Worm (Caenorhabditis elegans): ENCODE data around the gene Y102E9.6.

Gene Y102E9.6

ce11 chrIII:6740072-6740471 lies 3.6 kb upstream of the Y102E9.6 start:
- TF ChIP-seq nhr-76 (tag; optimal IDR thresholded peaks at IDR 0.05) (no peak), skn-1 (tag; optimal IDR thresholded peaks at IDR 0.05) (no peak), egl-27 (tag; optimal IDR thresholded peaks at IDR 0.05) (no peak), elt-3 (tag; optimal IDR thresholded peaks at IDR 0.05) (no peak), fkh-4 (tag; optimal IDR thresholded peaks at IDR 0.05; ENCODE audit: borderline replicate concordance) (peak; percentile 76), fkh-10 (GFP tag; optimal IDR thresholded peaks at IDR 0.05) (no peak), dsc-1 (tag; optimal IDR thresholded peaks at IDR 0.05) (peak; percentile 91), hpl-2 (GFP tag; optimal IDR thresholded peaks at IDR 0.05) (no peak), hlh-17 (GFP tag; optimal IDR thresholded peaks at IDR 0.05; ENCODE audit: borderline replicate concordance) (no peak), hlh-4 (tag; optimal IDR thresholded peaks at IDR 0.05) (no peak), efl-1 (optimal IDR thresholded peaks at IDR 0.05) (no peak), efl-1 (GFP tag; optimal IDR thresholded peaks at IDR 0.05 in 1 of 2) (peak in 1 of 2 experiments; percentile 25)

DNA sequence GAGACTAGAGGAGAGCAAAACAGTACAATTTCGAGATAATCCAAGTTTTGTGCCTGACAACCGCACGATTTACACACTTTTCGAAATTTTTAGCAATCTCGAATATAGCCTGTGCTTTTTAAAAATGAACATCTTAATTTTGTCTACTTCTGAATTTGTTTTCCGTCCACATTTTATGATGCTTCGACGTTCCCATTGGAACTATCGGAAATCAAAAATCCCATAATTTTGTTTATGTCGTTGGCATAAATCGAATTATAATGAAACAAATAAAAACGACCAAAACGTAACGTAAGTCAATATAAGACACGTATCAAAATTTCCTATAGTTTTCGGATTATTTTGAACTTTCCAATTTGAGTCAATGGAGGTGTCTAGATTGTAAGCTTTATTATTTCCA lies 505 bp upstream of the Y102E9.6 start, which contains the start of gene K07E12.2:
K07E12.2 (plus strand) TSS at position 301 of the 400 bp plus-strand sequence.
- TF ChIP-seq nhr-90 (tag; optimal IDR thresholded peaks at IDR 0.05; ENCODE audit: poor library complexity) (no peak), lin-35 (GFP tag; optimal IDR thresholded peaks at IDR 0.05) (no peak), aly-2 (tag; optimal IDR thresholded peaks at IDR 0.05) (no peak), swsn-7 (tag; optimal IDR thresholded peaks at IDR 0.05) (no peak), xbp-1 (tag; optimal IDR thresholded peaks at IDR 0.05) (no peak), nhr-12 (tag; optimal IDR thresholded peaks at IDR 0.05) (no peak), C04F5.9 (tag; optimal IDR thresholded peaks at IDR 0.05) (no peak), ztf-4 (tag; optimal IDR thresholded peaks at IDR 0.05) (no peak), ceh-8 (GFP tag; optimal IDR thresholded peaks at IDR 0.05) (no peak), nhr-11 (tag; optimal IDR thresholded peaks at IDR 0.05) (no peak), hlh-4 (tag; optimal IDR thresholded peaks at IDR 0.05) (no peak), nhr-71 (tag; optimal IDR thresholded peaks at IDR 0.05) (no peak), efl-3 (GFP tag; optimal IDR thresholded peaks at IDR 0.05) (no peak), pax-3 (tag; optimal IDR thresholded peaks at IDR 0.05) (no peak), nhr-85 (tag) (no peak), alr-1 (tag; optimal IDR thresholded peaks at IDR 0.05; ENCODE audit: borderline replicate concordance) (no peak), sptf-1 (tag; optimal IDR thresholded peaks at IDR 0.05) (no peak)

ce11 chrIII:6734420-6734819 lies 2.0 kb downstream of the Y102E9.6 start, which contains the start of gene Y102E9.3:
TSS of gene Y102E9.3 (minus strand) at chrIII:6734520.
- no peak for TF ChIP-seq mab-9 (GFP tag; IDR thresholded peaks at IDR 0.05)
- TF ChIP-seq ceh-8 (GFP tag; optimal IDR thresholded peaks at IDR 0.05), result no peak
- no peak for TF ChIP-seq alr-1 (tag; optimal IDR thresholded peaks at IDR 0.05; ENCODE audit: borderline replicate concordance)
- TF ChIP-seq fos-1 (tag; optimal IDR thresholded peaks at IDR 0.05), result no peak
- TF ChIP-seq pag-3 (tag; optimal IDR thresholded peaks at IDR 0.05; ENCODE audit: borderline replicate concordance, insufficient read depth), result no peak
- no peak for TF ChIP-seq egl-27 (tag; optimal IDR thresholded peaks at IDR 0.05)
- no peak for TF ChIP-seq lin-39 (tag; optimal IDR thresholded peaks at IDR 0.05)
- TF ChIP-seq C16A3.4 (tag; optimal IDR thresholded peaks at IDR 0.05), result no peak
- no peak for TF ChIP-seq isw-1 (GFP tag; IDR thresholded peaks at IDR 0.05)
- no peak for TF ChIP-seq fkh-4 (tag; optimal IDR thresholded peaks at IDR 0.05; ENCODE audit: borderline replicate concordance)
- TF ChIP-seq grh-1 (GFP tag; IDR thresholded peaks at IDR 0.05), result no peak
- no peak for TF ChIP-seq swsn-7 (tag; optimal IDR thresholded peaks at IDR 0.05)
- no peak for TF ChIP-seq lin-35 (GFP tag; optimal IDR thresholded peaks at IDR 0.05)
- TF ChIP-seq egl-13 (tag; optimal IDR thresholded peaks at IDR 0.05), result no peak
- TF ChIP-seq nhr-20 (tag; optimal IDR thresholded peaks at IDR 0.05), result no peak
- TF ChIP-seq lin-14 (GFP tag; optimal IDR thresholded peaks at IDR 0.05), result no peak
- TF ChIP-seq nhr-85 (tag), result no peak
